Fruit fly (Drosophila melanogaster) S2 (cell line): ENCODE measurements around the gene Gagr.

Experiments
- CG8478 ChIP-seq: fragments of >200 bp; optimal IDR thresholded peaks from 2 replicates; lab custom pipeline; 2018
- CTCF ChIP-seq, 2 experiments: fragments of >200 bp; optimal IDR thresholded peaks; 2 replicates each; lab custom pipeline; 2018

Gagr gene

DNA sequence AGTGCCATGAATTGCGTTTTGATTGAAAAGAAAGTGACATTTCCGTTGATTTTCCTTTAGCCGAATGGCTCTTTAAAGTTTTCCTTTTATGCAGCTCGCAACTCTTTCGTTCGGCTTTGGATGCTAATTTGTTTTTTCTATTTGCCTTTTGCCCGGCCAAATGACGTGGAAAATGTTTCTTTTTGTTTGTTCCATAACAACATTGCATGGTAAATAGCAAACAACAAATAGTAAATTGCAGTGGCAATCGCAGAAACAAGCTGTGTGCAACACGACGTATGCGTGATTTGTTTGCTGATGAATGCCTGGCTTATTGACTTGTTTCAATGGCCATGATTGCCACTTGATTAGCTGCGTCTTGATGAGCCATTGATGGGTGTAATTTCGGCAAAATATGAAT, 35.1 kb downstream of the Gagr start:
- TF ChIP-seq CTCF (optimal IDR thresholded peaks at IDR 0.05; lab: Kevin White, UChicago): no peak
- no peak for TF ChIP-seq CG8478 (lab: Kevin White, UChicago)

DNA sequence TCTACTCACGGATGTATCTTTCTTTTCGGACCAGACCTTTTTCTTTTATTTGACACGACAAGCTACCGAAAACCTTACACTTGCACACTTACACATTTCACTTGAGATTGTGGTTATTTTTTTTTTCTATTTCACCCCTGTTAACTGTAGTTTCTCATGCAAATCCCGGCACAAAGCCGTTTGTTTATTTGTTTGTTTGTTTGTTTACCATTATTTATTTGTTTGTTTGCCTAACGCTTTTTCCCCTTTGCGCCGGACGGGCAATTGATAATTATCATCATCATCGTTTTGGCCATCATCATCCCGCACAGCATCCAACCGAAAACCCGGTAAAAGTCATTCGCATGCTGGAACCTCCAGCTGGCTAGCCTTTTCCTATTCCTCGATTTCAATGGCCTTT, 36.7 kb downstream of the Gagr start:
- TF ChIP-seq CTCF (optimal IDR thresholded peaks at IDR 0.05; lab: Kevin White, UChicago) (no peak), CG8478 (lab: Kevin White, UChicago) (no peak)

DNA sequence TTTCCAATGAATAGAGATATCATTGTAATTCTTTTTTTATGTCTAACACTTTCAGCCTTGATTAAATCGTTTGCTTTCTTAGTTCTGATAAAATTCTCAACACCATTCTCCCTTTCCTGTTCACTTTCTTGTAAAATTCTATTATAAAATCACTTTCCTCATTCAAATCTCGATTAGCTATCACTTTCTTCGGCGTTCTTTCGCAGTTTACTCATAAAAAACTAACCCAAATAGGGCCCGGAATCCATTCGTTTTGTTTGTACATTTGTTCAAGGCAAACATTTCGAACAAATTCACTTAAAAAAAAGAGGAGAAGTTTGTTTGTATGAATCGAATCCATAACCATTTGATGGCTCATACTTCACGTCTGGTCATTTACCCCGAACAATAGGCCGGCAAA, 39.2 kb downstream of the Gagr start:
- TF ChIP-seq CG8478 (lab: Kevin White, UChicago): no peak
- TF ChIP-seq CTCF (optimal IDR thresholded peaks at IDR 0.05; lab: Kevin White, UChicago): no peak

DNA sequence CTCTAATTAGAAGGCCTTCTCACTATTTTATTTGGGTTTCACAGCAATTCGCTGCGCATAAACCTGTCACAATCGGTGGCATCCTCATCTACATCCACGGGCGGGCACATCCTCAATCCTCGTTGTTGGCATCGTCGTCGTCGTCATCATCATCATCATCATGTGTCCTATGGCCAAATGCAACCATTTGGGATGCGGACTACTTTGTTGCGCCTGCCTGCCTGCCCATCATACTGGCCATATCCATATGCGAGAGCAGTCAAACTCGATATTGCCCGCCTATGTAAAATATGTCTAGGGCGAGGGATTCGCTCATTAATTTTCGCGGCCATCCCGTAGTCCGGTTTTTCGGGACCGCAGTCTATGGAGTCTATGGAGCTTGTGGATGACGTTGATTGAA, 42.9 kb downstream of the Gagr start:
- TF ChIP-seq CTCF (optimal IDR thresholded peaks at IDR 0.05; lab: Kevin White, UChicago): no peak

DNA sequence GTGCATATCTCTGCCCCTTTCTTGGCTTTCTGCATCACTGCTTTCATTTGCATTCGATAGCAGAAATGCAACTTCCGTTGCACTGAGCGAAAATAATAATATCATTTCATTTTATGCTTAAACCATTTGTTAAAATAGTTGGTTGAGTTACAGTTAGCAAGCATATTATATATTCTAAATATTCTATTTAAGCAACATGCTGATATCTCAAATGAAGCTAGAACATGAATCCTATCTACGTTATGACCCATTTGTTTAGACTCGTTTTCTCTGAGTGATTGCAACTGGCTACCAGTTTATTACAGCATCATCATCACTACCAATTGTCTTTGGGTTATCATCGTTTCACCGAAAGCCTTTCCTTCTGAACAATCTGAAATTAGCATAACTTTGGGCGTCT, 48.2 kb downstream of the Gagr start:
- no peak for TF ChIP-seq CG8478 (lab: Kevin White, UChicago)
